Worm (Caenorhabditis elegans) whole organism, early embryonic: ENCODE results near the gene F15H10.12.
A peak's percentile ranks its signal among the peaks of the same experiment; 100 is the strongest.

ENCODE experiments used
- B0310.2 ChIP-seq: sonication (generic microtip); optimal IDR thresholded peaks from 2 replicates; lab custom pipeline; 2016; ENCODE audit warnings: mild to moderate bottlenecking, missing genetic modification characterization, missing compliant biosample characterization
- F13C5.2 ChIP-seq: sonication (generic microtip); optimal IDR thresholded peaks from 2 replicates; lab custom pipeline; 2017; ENCODE audit warnings: mild to moderate bottlenecking, missing genetic modification characterization, inconsistent platforms, missing compliant biosample characterization
- aly-1 ChIP-seq: sonication (generic microtip); optimal IDR thresholded peaks from 2 replicates; lab custom pipeline; 2016; ENCODE audit warnings: missing genetic modification characterization, missing compliant biosample characterization
- ama-1 ChIP-seq: fragments of 150-350 bp; optimal IDR thresholded peaks from 2 replicates; lab custom pipeline; 2014
- ceh-13 ChIP-seq: fragments of 200-800 bp; sonication (Bioruptor generic); optimal IDR thresholded peaks from 2 replicates; lab custom pipeline; 2018; ENCODE audit warnings: mild to moderate bottlenecking, missing genetic modification characterization, missing compliant biosample characterization
- ceh-36 ChIP-seq: sonication (generic microtip); optimal IDR thresholded peaks from 2 replicates; lab custom pipeline; 2016; ENCODE audit warnings: missing genetic modification characterization, inconsistent platforms, missing compliant biosample characterization
- ets-7 ChIP-seq: sonication (generic microtip); optimal IDR thresholded peaks from 2 replicates; lab custom pipeline; 2016; ENCODE audit warnings: missing genotype, missing genetic modification characterization, missing compliant biosample characterization
- flt-1 ChIP-seq: fragments of 200-800 bp; sonication (Bioruptor generic); IDR thresholded peaks from 2 replicates; pipeline ENCODE4 v1.3.6; 2022; ENCODE audit warnings: missing genetic modification characterization, missing compliant biosample characterization
- hmbx-1 ChIP-seq: sonication (generic microtip); optimal IDR thresholded peaks from 2 replicates; lab custom pipeline; 2016; ENCODE audit warnings: mild to moderate bottlenecking, missing genetic modification characterization, missing compliant biosample characterization
- hmg-4 ChIP-seq: fragments of 200-800 bp; sonication (Bioruptor generic); optimal IDR thresholded peaks from 2 replicates; lab custom pipeline; 2018; ENCODE audit warnings: mild to moderate bottlenecking, missing genetic modification characterization, missing compliant biosample characterization
- hnd-1 ChIP-seq: sonication (generic microtip); optimal IDR thresholded peaks from 2 replicates; lab custom pipeline; 2016; ENCODE audit warnings: missing genetic modification characterization, missing compliant biosample characterization
- pes-1 ChIP-seq: fragments of 200-800 bp; sonication (Bioruptor generic); IDR thresholded peaks from 2 replicates; pipeline ENCODE4 v1.3.6; 2022; ENCODE audit warnings: missing genetic modification reagents, missing genetic modification characterization, missing compliant biosample characterization
- scrt-1 ChIP-seq: fragments of 200-800 bp; sonication (Bioruptor generic); IDR thresholded peaks from 2 replicates; pipeline ENCODE4 v1.3.6; 2022; ENCODE audit warnings: missing genetic modification characterization, missing compliant biosample characterization
- sea-1 ChIP-seq: fragments of 200-800 bp; sonication (Bioruptor generic); conservative IDR thresholded peaks from 2 replicates; pipeline ENCODE4 v1.3.6; 2022; ENCODE audit warnings: missing genetic modification characterization, missing compliant biosample characterization
- tbx-11 ChIP-seq: fragments of 200-800 bp; sonication (Bioruptor generic); IDR thresholded peaks from 2 replicates; pipeline ENCODE4 v1.3.6; 2022; ENCODE audit warnings: missing genetic modification characterization, missing compliant biosample characterization
- tbx-37 ChIP-seq: fragments of 200-800 bp; sonication (Bioruptor generic); conservative IDR thresholded peaks from 2 replicates; pipeline ENCODE4 v1.3.6; 2022; ENCODE audit warnings: missing genetic modification reagents, missing genetic modification characterization, missing compliant biosample characterization
- tra-4 ChIP-seq: sonication (generic microtip); optimal IDR thresholded peaks from 2 replicates; lab custom pipeline; 2017; ENCODE audit warnings: missing genetic modification characterization, missing compliant biosample characterization

F15H10.12 gene

DNA sequence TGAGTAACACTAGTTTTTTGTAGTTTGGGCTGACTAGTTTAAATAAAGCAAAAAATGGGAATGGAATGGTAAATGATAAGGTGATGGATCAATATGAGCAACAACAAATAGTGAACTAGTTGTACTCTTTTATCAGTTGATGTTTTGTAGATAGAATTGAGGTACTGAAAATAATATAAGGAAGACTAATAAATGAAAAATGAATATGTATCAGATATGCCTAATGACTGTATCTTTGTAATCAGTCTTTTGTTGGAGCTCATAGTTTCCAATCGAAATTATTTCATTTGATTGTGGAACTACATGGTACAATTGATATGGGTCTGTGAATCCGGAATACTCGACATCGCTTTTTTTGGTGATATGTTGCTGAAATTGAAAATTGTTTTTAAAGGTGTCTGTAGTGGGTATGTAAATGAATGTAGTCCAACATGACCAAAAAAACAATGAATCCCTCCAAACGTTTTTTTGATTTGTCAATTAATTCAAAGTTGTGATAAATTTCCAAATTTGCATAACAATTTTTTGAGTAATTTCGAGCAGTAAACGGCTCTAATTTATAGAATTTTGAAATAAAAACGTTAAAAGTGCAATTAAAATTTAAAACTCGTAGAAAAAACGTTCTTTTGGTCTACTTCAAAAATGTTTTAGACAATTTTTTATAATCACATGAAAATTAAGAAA lies at the start of gene F15H10.12:
TSS of gene F15H10.12 (minus strand) at position 51 of the 684 bp plus-strand sequence.
- TF ChIP-seq flt-1 (GFP tag; lab: Robert Waterston, UW) (no peak), ets-7 (no peak)

DNA sequence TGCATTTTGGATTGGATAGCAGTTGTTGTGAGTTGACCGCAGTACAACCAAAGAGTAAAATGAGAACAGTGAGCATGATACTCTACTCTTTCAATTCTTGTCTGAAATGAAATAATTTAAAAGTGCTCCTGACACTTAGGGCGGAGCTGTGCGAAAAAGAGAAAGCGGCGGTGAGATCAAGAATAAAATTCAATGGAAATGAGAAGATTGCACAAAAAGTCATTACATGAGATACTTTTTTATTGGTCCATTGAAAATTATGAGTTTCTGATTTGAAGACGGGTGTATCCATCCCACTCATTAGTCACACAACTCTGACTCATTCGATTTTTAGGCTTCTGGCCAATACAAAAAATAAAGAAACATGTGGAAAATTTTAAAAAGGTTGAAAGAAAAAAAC lies 47.4 kb upstream of the F15H10.12 start, which contains the start of gene F22E12.1:
TSS of gene F22E12.1 (minus strand) at position 101 of the 400 bp plus-strand sequence.
- TF ChIP-seq aly-1 (tag; lab: Kevin White, UChicago) (no peak), hnd-1 (tag; lab: Kevin White, UChicago) (no peak), tbx-11 (GFP tag; lab: Robert Waterston, UW) (no peak), tra-4 (tag; lab: Kevin White, UChicago) (no peak), ets-7 (no peak), pes-1 (GFP tag; lab: Robert Waterston, UW) (no peak), ceh-13 (GFP tag; lab: Kevin White, UChicago) (no peak), hmg-4 (GFP tag; lab: Kevin White, UChicago) (no peak), scrt-1 (no peak), sea-1 (GFP tag; lab: Robert Waterston, UW) (no peak), flt-1 (GFP tag; lab: Robert Waterston, UW) (no peak), ceh-36 (tag; lab: Kevin White, UChicago) (no peak)

DNA sequence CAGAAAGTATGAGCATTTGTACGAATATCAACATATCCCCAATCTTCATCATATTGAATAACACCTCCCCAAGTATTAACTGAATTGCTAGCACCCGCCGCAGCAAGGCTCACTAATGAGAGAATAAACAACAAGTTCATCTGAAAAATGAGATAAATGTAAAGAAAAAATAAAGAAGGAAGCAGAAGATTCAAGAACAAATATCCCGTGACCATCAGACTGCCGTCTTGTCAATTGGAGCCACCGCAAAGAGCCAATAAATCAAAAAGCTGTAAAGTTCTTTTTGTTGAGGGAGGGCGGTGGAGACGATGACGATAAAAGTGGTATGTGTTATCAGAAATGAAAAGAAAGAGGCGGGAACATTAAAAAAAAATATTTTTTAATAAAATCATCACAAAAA lies 43.6 kb upstream of the F15H10.12 start, which contains the start of gene Y32F6A.5:
TSS of gene Y32F6A.5 (minus strand) at position 140 of the 400 bp plus-strand sequence.
- TF ChIP-seq tbx-11 (GFP tag; lab: Robert Waterston, UW), result no peak
- TF ChIP-seq ets-7, result no peak
- TF ChIP-seq tra-4 (tag; lab: Kevin White, UChicago), result no peak
- no peak for TF ChIP-seq ama-1 (lab: Kevin White, UChicago)
- TF ChIP-seq pes-1 (GFP tag; lab: Robert Waterston, UW), result no peak
- TF ChIP-seq hmg-4 (GFP tag; lab: Kevin White, UChicago), result no peak
- no peak for TF ChIP-seq F13C5.2 (tag; lab: Kevin White, UChicago)
- no peak for TF ChIP-seq flt-1 (GFP tag; lab: Robert Waterston, UW)
- TF ChIP-seq B0310.2 (tag; lab: Kevin White, UChicago), result no peak
- no peak for TF ChIP-seq sea-1 (GFP tag; lab: Robert Waterston, UW)
- no peak for TF ChIP-seq tbx-37 (GFP tag; lab: Robert Waterston, UW)
- TF ChIP-seq aly-1 (tag; lab: Kevin White, UChicago), result no peak
- TF ChIP-seq ceh-36 (tag; lab: Kevin White, UChicago), result no peak
- no peak for TF ChIP-seq scrt-1
- TF ChIP-seq hnd-1 (tag; lab: Kevin White, UChicago), result no peak
- TF ChIP-seq ceh-13 (GFP tag; lab: Kevin White, UChicago), result no peak
- TF ChIP-seq hmbx-1 (tag; lab: Kevin White, UChicago), result no peak

DNA sequence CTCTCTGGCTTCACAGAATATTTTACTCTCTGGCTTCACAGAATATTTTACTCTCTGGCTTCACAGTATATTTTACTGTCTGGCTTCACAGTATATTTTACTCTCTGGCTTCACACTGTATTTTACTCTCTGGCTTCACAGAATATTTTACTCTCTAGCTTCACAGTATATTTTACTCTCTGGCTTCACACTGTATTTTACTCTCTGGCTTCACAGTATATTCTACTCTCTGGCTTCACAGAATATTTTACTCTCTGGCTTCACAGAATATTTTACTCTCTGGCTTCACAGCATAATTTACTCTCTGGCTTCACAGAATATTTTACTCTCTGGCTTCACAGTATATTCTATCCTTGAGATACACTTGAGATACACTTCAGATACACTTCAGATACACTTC lies 40.5 kb upstream of the F15H10.12 start:
- 0 out of 2 replicates have a peak, but pooled peaks have one; percentile 44 for TF ChIP-seq sea-1 (GFP tag; lab: Robert Waterston, UW)
- peak; percentile 58; the same call in 1 of the 2 replicates for TF ChIP-seq tbx-11 (GFP tag; lab: Robert Waterston, UW)
- TF ChIP-seq tbx-37 (GFP tag; lab: Robert Waterston, UW), result peak; percentile 77; the same call in 1 of the 2 replicates
- peak; percentile 71 for TF ChIP-seq flt-1 (GFP tag; lab: Robert Waterston, UW)

DNA sequence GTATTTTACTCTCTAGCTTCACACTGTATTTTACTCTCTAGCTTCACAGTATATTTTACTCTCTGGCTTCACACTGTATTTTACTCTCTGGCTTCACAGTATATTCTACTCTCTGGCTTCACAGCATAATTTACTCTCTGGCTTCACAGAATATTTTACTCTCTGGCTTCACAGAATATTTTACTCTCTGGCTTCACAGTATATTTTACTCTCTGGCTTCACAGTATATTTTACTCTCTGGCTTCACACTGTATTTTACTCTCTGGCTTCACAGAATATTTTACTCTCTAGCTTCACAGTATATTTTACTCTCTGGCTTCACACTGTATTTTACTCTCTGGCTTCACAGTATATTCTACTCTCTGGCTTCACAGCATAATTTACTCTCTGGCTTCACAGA lies 40.1 kb upstream of the F15H10.12 start:
- peak; percentile 40 for TF ChIP-seq tbx-37 (GFP tag; lab: Robert Waterston, UW)

DNA sequence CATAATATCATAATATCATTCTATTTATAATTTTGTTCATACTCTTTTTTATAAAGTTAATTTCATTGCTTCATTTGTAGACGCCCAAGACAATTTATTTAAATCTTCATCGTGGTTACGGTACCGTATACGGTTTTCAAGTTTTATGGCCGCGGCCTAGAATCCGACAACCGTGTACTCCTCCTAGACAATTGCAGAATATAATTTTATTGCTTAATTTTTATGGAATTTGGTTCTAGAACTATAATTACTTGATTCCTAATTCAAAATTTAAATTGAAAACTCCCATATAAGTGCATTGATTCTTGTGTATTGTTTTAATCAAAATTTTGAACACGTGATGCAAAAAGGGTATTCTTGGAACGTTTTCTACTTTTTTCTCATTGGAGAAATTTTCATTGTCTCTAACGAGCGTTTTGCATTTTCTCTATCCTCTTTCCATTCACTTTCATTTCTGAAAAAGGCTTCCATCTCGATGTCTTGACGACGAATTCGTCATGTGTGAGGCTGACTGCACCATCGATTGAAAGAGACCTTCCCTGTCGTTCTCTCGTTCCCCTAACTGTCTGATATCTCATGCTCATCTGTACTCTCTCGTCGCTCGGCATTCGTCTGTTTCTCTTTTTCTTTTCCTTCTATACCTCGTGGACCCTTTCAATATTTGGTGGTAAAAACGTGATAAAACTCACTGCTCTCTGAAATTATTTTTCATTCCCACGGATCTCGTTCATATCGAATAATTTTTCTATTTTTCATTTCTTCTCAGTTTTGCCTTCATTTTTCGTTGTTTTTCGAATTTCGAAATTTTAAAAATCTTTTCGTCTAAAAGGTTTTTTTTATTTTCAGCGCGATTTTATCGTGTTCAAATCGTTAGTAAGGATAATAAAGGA lies 31.5 kb upstream of the F15H10.12 start, which contains the start of gene pap-1:
TSS of gene pap-1 (plus strand) at position 840 of the 890 bp plus-strand sequence.
- TF ChIP-seq hmbx-1 (tag; lab: Kevin White, UChicago) (no peak), scrt-1 (no peak), aly-1 (tag; lab: Kevin White, UChicago) (no peak), flt-1 (GFP tag; lab: Robert Waterston, UW) (no peak)

DNA sequence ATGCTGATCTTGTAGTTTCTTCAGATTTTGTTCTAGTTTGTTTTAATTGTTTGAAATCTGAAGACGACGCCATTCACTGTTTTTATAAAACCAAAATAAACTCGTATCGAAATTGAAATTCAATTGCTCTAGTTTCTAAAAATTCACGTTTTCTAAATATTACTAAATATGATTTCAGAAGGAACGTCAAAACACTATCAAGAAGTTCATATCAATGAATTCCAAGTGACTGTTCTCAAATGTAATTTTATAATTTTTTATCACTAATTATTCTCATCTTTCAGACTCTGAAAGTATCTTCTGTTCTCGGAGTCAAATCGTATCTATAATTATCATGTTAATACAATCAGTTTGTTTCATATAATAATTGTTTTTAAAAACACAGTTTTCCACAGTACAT lies 30.8 kb upstream of the F15H10.12 start, which contains the start of gene snf-10:
TSS of gene snf-10 (minus strand) at position 101 of the 400 bp plus-strand sequence.
- TF ChIP-seq pes-1 (GFP tag; lab: Robert Waterston, UW) (no peak), tra-4 (tag; lab: Kevin White, UChicago) (no peak), hmg-4 (GFP tag; lab: Kevin White, UChicago) (no peak), sea-1 (GFP tag; lab: Robert Waterston, UW) (no peak), ama-1 (lab: Kevin White, UChicago) (no peak), tbx-11 (GFP tag; lab: Robert Waterston, UW) (no peak), ceh-36 (tag; lab: Kevin White, UChicago) (no peak), hmbx-1 (tag; lab: Kevin White, UChicago) (no peak), ets-7 (no peak), flt-1 (GFP tag; lab: Robert Waterston, UW) (no peak), F13C5.2 (tag; lab: Kevin White, UChicago) (no peak), tbx-37 (GFP tag; lab: Robert Waterston, UW) (no peak), hnd-1 (tag; lab: Kevin White, UChicago) (no peak), scrt-1 (no peak), ceh-13 (GFP tag; lab: Kevin White, UChicago) (no peak), B0310.2 (tag; lab: Kevin White, UChicago) (no peak)
